Worm (Caenorhabditis elegans) whole organism, late embryonic: ENCODE measurements around the gene F58E6.4.

Experiments
- C08G9.2 ChIP-seq: sonication (generic microtip); optimal IDR thresholded peaks from 2 replicates; lab custom pipeline; 2016; ENCODE audit warnings: mild to moderate bottlenecking, missing genetic modification characterization, moderate library complexity, missing compliant biosample characterization
- C38D4.7 ChIP-seq: fragments of 200-800 bp; sonication (Bioruptor generic); optimal IDR thresholded peaks from 2 replicates; lab custom pipeline; 2018; ENCODE audit warnings: mild to moderate bottlenecking, missing genetic modification characterization, moderate library complexity, missing compliant biosample characterization
- ceh-14 ChIP-seq: sonication (generic microtip); optimal IDR thresholded peaks from 2 replicates; lab custom pipeline; 2016; ENCODE audit warnings: missing genotype, missing genetic modification characterization, missing compliant biosample characterization
- ceh-31 ChIP-seq: sonication (generic microtip); optimal IDR thresholded peaks from 2 replicates; lab custom pipeline; 2016; ENCODE audit warnings: missing genetic modification characterization, missing compliant biosample characterization
- ceh-6 ChIP-seq: fragments of 200-800 bp; sonication (Bioruptor generic); optimal IDR thresholded peaks from 2 replicates; lab custom pipeline; 2018; ENCODE audit warnings: mild to moderate bottlenecking, missing genetic modification characterization, missing compliant biosample characterization
- hlh-6 ChIP-seq: sonication (generic microtip); optimal IDR thresholded peaks from 2 replicates; lab custom pipeline; 2016; ENCODE audit warnings: missing genotype, missing genetic modification characterization, missing compliant biosample characterization
- madf-2 ChIP-seq: sonication (generic microtip); optimal IDR thresholded peaks from 2 replicates; lab custom pipeline; 2017; ENCODE audit warnings: missing genetic modification characterization, missing compliant biosample characterization
- nhr-11 ChIP-seq: fragments of 150-350 bp; optimal IDR thresholded peaks from 2 replicates; lab custom pipeline; 2014; ENCODE audit warnings: missing biosample characterization, missing genetic modification characterization
- pat-9 ChIP-seq: fragments of 200-800 bp; sonication (Bioruptor generic); optimal IDR thresholded peaks from 2 replicates; lab custom pipeline; 2018; ENCODE audit warnings: mild to moderate bottlenecking, missing genetic modification characterization, moderate library complexity, missing compliant biosample characterization
- pha-4 ChIP-seq: fragments of 150-350 bp; optimal IDR thresholded peaks from 2 replicates; lab custom pipeline; 2018; ENCODE audit warnings: missing biosample characterization, missing genetic modification reagents, missing genetic modification characterization
- pqm-1 ChIP-seq: sonication (generic microtip); optimal IDR thresholded peaks from 2 replicates; lab custom pipeline; 2016; ENCODE audit warnings: missing genetic modification characterization, missing compliant biosample characterization
- ref-2 ChIP-seq: sonication (generic microtip); optimal IDR thresholded peaks from 2 replicates; lab custom pipeline; 2016; ENCODE audit warnings: missing genetic modification characterization, missing compliant biosample characterization
- unc-86 ChIP-seq: sonication (generic microtip); optimal IDR thresholded peaks from 2 replicates; lab custom pipeline; 2016; ENCODE audit warnings: missing genetic modification characterization, missing compliant biosample characterization
- ztf-16 ChIP-seq: sonication (generic microtip); optimal IDR thresholded peaks from 2 replicates; lab custom pipeline; 2017; ENCODE audit warnings: missing genetic modification characterization, missing compliant biosample characterization

- no peak for TF ChIP-seq hlh-6 (tag; lab: Kevin White, UChicago)
- no peak for TF ChIP-seq pha-4 (tag; lab: Kevin White, UChicago)
- no peak for TF ChIP-seq ceh-14 (tag; lab: Kevin White, UChicago)
- no peak for TF ChIP-seq pqm-1 (tag; lab: Kevin White, UChicago)
- no peak for TF ChIP-seq ceh-6 (GFP tag; lab: Kevin White, UChicago)
- TF ChIP-seq ref-2 (tag; lab: Kevin White, UChicago), result no peak
- no peak for TF ChIP-seq C38D4.7 (GFP tag; lab: Kevin White, UChicago)
- TF ChIP-seq ceh-31 (tag; lab: Kevin White, UChicago), result no peak
- no peak for TF ChIP-seq nhr-11 (tag; lab: Kevin White, UChicago)
- TF ChIP-seq unc-86 (tag; lab: Kevin White, UChicago), result no peak
- no peak for TF ChIP-seq madf-2 (tag; lab: Kevin White, UChicago)
- no peak for TF ChIP-seq ztf-16 (tag; lab: Kevin White, UChicago)
- TF ChIP-seq pat-9 (tag; lab: Kevin White, UChicago), result no peak
- TF ChIP-seq C08G9.2 (tag; lab: Kevin White, UChicago), result no peak
These were observed 46.4 kb upstream of the F58E6.4 start, which contains the start of gene F46B6.9 for ce11 chrV:9796562-9796961.
